Worm (Caenorhabditis elegans) whole organism, L1 larva: ENCODE results near the gene ztf-28.

Experiments used
- ama-1 ChIP-seq: fragments of 150-350 bp; optimal IDR thresholded peaks from 2 replicates; lab custom pipeline; 2014
- blmp-1 ChIP-seq: fragments of 150-350 bp; optimal IDR thresholded peaks from 2 replicates; lab custom pipeline; 2014; ENCODE audit warnings: missing biosample characterization, missing genetic modification characterization
- ceh-82 ChIP-seq, 3 experiments: fragments of 150-350 bp in 1 of 3; sonication (generic microtip) in 2 of 3; optimal IDR thresholded peaks; 2 replicates each; lab custom pipeline; 2014 to 2017; ENCODE audit warnings: missing biosample characterization in 3 of 3, missing genetic modification characterization in 3 of 3
- dpl-1 ChIP-seq, 3 experiments: fragments of 150-350 bp in 2 of 3; sonication (generic microtip) in 1 of 3; optimal IDR thresholded peaks; 2 replicates each; lab custom pipeline; 2014 to 2017; ENCODE audit warnings: missing biosample characterization in 3 of 3, missing genetic modification characterization in 3 of 3, missing genetic modification reagents in 3 of 3
- dsc-1 ChIP-seq: sonication (generic microtip); optimal IDR thresholded peaks from 2 replicates; lab custom pipeline; 2016; ENCODE audit warnings: mild to moderate bottlenecking, missing genetic modification characterization, missing compliant biosample characterization
- efl-1 ChIP-seq, 4 experiments: fragments of 150-350 bp; optimal IDR thresholded peaks in 3 of 4; peaks in 1 of 4; 1 replicate in 1 of 4; 2 replicates in 3 of 4; lab custom pipeline; 2014; ENCODE audit warnings: missing biosample characterization in 2 of 4, missing genetic modification characterization in 2 of 4, missing genetic modification reagents in 2 of 4
- elt-3 ChIP-seq, 6 experiments: fragments of 150-350 bp in 1 of 6; sonication (generic microtip); optimal IDR thresholded peaks; 2 replicates each; lab custom pipeline; 2017 to 2018; ENCODE audit warnings: missing biosample characterization in 6 of 6, missing genetic modification characterization in 6 of 6, inconsistent platforms in 1 of 6
- fkh-4 ChIP-seq: sonication (generic microtip); optimal IDR thresholded peaks from 2 replicates; lab custom pipeline; 2016; ENCODE audit warnings: missing compliant biosample characterization, missing genetic modification characterization, borderline replicate concordance
- fkh-8 ChIP-seq: sonication (generic microtip); optimal IDR thresholded peaks from 2 replicates; lab custom pipeline; 2016; ENCODE audit warnings: mild to moderate bottlenecking, missing genetic modification characterization, missing compliant biosample characterization
- hlh-4 ChIP-seq: sonication (generic microtip); optimal IDR thresholded peaks from 2 replicates; lab custom pipeline; 2016; ENCODE audit warnings: mild to moderate bottlenecking, missing genetic modification characterization, missing compliant biosample characterization
- irx-1 ChIP-seq: sonication (generic microtip); optimal IDR thresholded peaks from 2 replicates; lab custom pipeline; 2016; ENCODE audit warnings: missing genetic modification characterization, missing compliant biosample characterization
- jun-1 ChIP-seq: fragments of 150-350 bp; optimal IDR thresholded peaks from 2 replicates; lab custom pipeline; 2014; ENCODE audit warnings: missing biosample characterization, missing genetic modification reagents, missing genetic modification characterization
- lin-14 ChIP-seq: fragments of 200-800 bp; sonication (Bioruptor generic); optimal IDR thresholded peaks from 2 replicates; lab custom pipeline; 2018; ENCODE audit warnings: mild to moderate bottlenecking, missing genetic modification characterization, moderate library complexity, missing compliant biosample characterization
- lin-15B ChIP-seq: fragments of 150-350 bp; sonication (generic microtip); optimal IDR thresholded peaks from 3 replicates; lab custom pipeline; 2014; ENCODE audit warnings: missing biosample characterization, missing genetic modification characterization
- lsy-2 ChIP-seq, 2 experiments: fragments of 150-350 bp; optimal IDR thresholded peaks; 2 replicates each; lab custom pipeline; 2014; ENCODE audit warnings: missing biosample characterization in 2 of 2, missing genetic modification characterization in 2 of 2
- mep-1 ChIP-seq: fragments of 150-350 bp; optimal IDR thresholded peaks from 2 replicates; lab custom pipeline; 2014; ENCODE audit warnings: missing biosample characterization, missing genetic modification characterization
- nhr-19 ChIP-seq: fragments of 200-800 bp; sonication (Bioruptor generic); conservative IDR thresholded peaks from 2 replicates; pipeline ENCODE4 v1.3.6; 2022; ENCODE audit warnings: missing genetic modification characterization, missing compliant biosample characterization
- nhr-20 ChIP-seq: sonication (generic microtip); optimal IDR thresholded peaks from 2 replicates; lab custom pipeline; 2016; ENCODE audit warnings: mild to moderate bottlenecking, missing genetic modification characterization, missing compliant biosample characterization
- nhr-237 ChIP-seq: fragments of 150-350 bp; optimal IDR thresholded peaks from 2 replicates; lab custom pipeline; 2014; ENCODE audit warnings: missing biosample characterization, missing genetic modification characterization
- nhr-28 ChIP-seq: fragments of 150-350 bp; optimal IDR thresholded peaks from 2 replicates; lab custom pipeline; 2014; ENCODE audit warnings: missing biosample characterization, missing genetic modification characterization
- nhr-47 ChIP-seq: sonication (generic microtip); optimal IDR thresholded peaks from 2 replicates; lab custom pipeline; 2016; ENCODE audit warnings: mild to moderate bottlenecking, missing genetic modification characterization, moderate library complexity, missing compliant biosample characterization
- nhr-71 ChIP-seq: sonication (generic microtip); optimal IDR thresholded peaks from 2 replicates; lab custom pipeline; 2016; ENCODE audit warnings: mild to moderate bottlenecking, missing genetic modification characterization, moderate library complexity, missing compliant biosample characterization
- nhr-76 ChIP-seq: sonication (generic microtip); optimal IDR thresholded peaks from 2 replicates; lab custom pipeline; 2017; ENCODE audit warnings: missing biosample characterization, missing genetic modification characterization
- nhr-84 ChIP-seq: sonication (generic microtip); optimal IDR thresholded peaks from 2 replicates; lab custom pipeline; 2017; ENCODE audit warnings: missing biosample characterization, missing genetic modification characterization
- nhr-85 ChIP-seq: sonication (generic microtip); peaks from one replicate; lab custom pipeline; 2016; ENCODE audit warnings: missing genetic modification characterization, inconsistent platforms, missing compliant biosample characterization
- nhr-90 ChIP-seq: sonication (generic microtip); optimal IDR thresholded peaks from 2 replicates; lab custom pipeline; 2016; ENCODE audit warnings: mild to moderate bottlenecking, missing genetic modification characterization, missing compliant biosample characterization; ENCODE audit not compliant: poor library complexity
- pag-3 ChIP-seq: sonication (generic microtip); optimal IDR thresholded peaks from 2 replicates; lab custom pipeline; 2017; ENCODE audit warnings: missing genetic modification characterization, mild to moderate bottlenecking, missing compliant biosample characterization, antibody characterized with exemption, borderline replicate concordance; ENCODE audit not compliant: insufficient read depth
- rnt-1 ChIP-seq: sonication (generic microtip); optimal IDR thresholded peaks from 2 replicates; lab custom pipeline; 2016; ENCODE audit warnings: mild to moderate bottlenecking, missing genetic modification characterization, moderate library complexity, missing compliant biosample characterization
- skn-1 ChIP-seq: fragments of 150-350 bp; optimal IDR thresholded peaks from 2 replicates; lab custom pipeline; 2014; ENCODE audit warnings: missing biosample characterization, missing genetic modification characterization
- snu-23 ChIP-seq: sonication (generic microtip); optimal IDR thresholded peaks from 2 replicates; lab custom pipeline; 2016; ENCODE audit warnings: missing genetic modification characterization, missing compliant biosample characterization
- sup-37 ChIP-seq: fragments of 200-800 bp; sonication (Bioruptor generic); optimal IDR thresholded peaks from 2 replicates; lab custom pipeline; 2018; ENCODE audit warnings: mild to moderate bottlenecking, missing genetic modification characterization, missing compliant biosample characterization
- swsn-7 ChIP-seq: sonication (generic microtip); optimal IDR thresholded peaks from 2 replicates; lab custom pipeline; 2016; ENCODE audit warnings: missing genetic modification characterization, missing compliant biosample characterization
- tbx-2 ChIP-seq: sonication (generic microtip); optimal IDR thresholded peaks from 2 replicates; lab custom pipeline; 2016; ENCODE audit warnings: missing genetic modification characterization, missing compliant biosample characterization
- tlp-1 ChIP-seq: fragments of 150-350 bp; optimal IDR thresholded peaks from 2 replicates; lab custom pipeline; 2014; ENCODE audit warnings: missing biosample characterization, missing genetic modification characterization
- unc-130 ChIP-seq: fragments of 150-350 bp; optimal IDR thresholded peaks from 2 replicates; lab custom pipeline; 2017; ENCODE audit warnings: missing biosample characterization, missing genetic modification characterization, inconsistent platforms
- unc-62 ChIP-seq: fragments of 150-350 bp; optimal IDR thresholded peaks from 2 replicates; lab custom pipeline; 2014; ENCODE audit warnings: missing biosample characterization, missing genetic modification reagents, missing genetic modification characterization
- unc-86 ChIP-seq: sonication (generic microtip); optimal IDR thresholded peaks from 2 replicates; lab custom pipeline; 2016; ENCODE audit warnings: missing genetic modification characterization, missing compliant biosample characterization
- vab-15 ChIP-seq: sonication (generic microtip); optimal IDR thresholded peaks from 2 replicates; lab custom pipeline; 2017; ENCODE audit warnings: missing genotype, mild to moderate bottlenecking, missing genetic modification characterization, missing compliant biosample characterization
- zag-1 ChIP-seq: fragments of 150-350 bp; optimal IDR thresholded peaks from 2 replicates; lab custom pipeline; 2014; ENCODE audit warnings: missing biosample characterization, missing genetic modification characterization

The ztf-28 gene

DNA sequence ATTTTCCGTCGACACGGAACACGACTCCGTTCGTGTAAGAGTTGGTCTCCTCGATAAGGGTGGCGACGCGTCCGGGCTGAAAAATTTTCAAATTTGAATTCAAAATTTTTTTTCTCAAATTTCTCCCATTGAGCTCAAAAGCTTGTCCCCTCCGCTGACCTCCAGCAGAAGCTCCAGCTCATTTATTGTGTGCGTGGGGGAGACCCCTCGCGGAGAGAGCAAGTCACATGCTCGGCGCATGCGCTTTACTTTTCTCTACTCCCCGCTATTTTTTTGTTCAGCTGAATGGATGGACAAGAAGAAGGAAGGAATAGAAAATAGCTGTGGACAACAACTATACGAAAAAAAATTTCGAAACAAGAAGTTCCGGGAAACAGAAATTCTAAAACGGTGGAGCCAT, 43.0 kb downstream of the ztf-28 start (continued):
- TF ChIP-seq lin-15B (tag; lab: Kevin White, UChicago) (no peak), skn-1 (peak; percentile 53), elt-3 (tag; optimal IDR thresholded peaks at IDR 0.05; lab: Kevin White, UChicago) (no peak), zag-1 (peak; percentile 26), swsn-7 (tag; lab: Kevin White, UChicago) (peak; percentile 61), nhr-76 (tag; lab: Kevin White, UChicago) (no peak), nhr-85 (no peak), nhr-19 (GFP tag; lab: Robert Waterston, UW) (peak; percentile 73), unc-130 (tag; lab: Kevin White, UChicago) (no peak), ama-1 (lab: Kevin White, UChicago) (no peak), unc-62 (GFP tag; lab: Kevin White, UChicago) (no peak), nhr-90 (no peak), hlh-4 (no peak), vab-15 (tag; lab: Kevin White, UChicago) (no peak), nhr-84 (tag; lab: Kevin White, UChicago) (no peak)

DNA sequence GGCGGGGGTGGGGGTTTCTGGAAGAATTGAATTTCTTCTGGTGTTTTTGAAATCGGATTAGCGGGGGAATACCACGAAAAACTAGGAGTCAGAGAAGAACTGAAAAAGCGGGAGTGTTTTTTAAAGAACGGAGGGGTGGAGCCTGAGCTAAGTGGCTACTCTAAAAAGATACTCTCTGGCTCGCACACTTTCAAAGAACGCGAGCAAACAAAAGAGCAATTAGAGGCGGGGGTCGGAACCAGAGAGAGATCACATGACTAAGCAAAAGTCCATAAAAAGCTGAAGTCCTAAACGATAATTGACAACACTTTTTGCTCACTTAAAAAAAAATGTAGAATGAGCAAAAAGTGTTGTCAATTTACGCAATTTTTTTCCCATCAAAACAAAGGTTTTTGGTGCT, 43.9 kb downstream of the ztf-28 start:
- TF ChIP-seq fkh-4 (tag; lab: Kevin White, UChicago) (no peak), lin-14 (GFP tag; lab: Kevin White, UChicago) (peak; percentile 92), nhr-71 (peak; percentile 51), dpl-1 (GFP tag; optimal IDR thresholded peaks at IDR 0.05; lab: Kevin White, UChicago) (peak in 1 of 3 experiments; percentile 7), tlp-1 (tag; lab: Kevin White, UChicago) (no peak), unc-86 (tag; lab: Kevin White, UChicago) (peak; percentile 26), nhr-19 (GFP tag; lab: Robert Waterston, UW) (peak; percentile 26), fkh-8 (tag; lab: Kevin White, UChicago) (peak; percentile 25), pag-3 (tag; lab: Kevin White, UChicago) (no peak), irx-1 (tag; lab: Kevin White, UChicago) (no peak), vab-15 (tag; lab: Kevin White, UChicago) (no peak), lsy-2 (tag; optimal IDR thresholded peaks at IDR 0.05; lab: Kevin White, UChicago) (peak; percentile 9 to 18), nhr-47 (peak; percentile 30), ceh-82 (tag; optimal IDR thresholded peaks at IDR 0.05; lab: Kevin White, UChicago) (peak in 1 of 3 experiments; percentile 8), dsc-1 (peak; percentile 12), rnt-1 (tag; lab: Kevin White, UChicago) (peak; percentile 10), tbx-2 (tag; lab: Kevin White, UChicago) (peak; percentile 47)

DNA sequence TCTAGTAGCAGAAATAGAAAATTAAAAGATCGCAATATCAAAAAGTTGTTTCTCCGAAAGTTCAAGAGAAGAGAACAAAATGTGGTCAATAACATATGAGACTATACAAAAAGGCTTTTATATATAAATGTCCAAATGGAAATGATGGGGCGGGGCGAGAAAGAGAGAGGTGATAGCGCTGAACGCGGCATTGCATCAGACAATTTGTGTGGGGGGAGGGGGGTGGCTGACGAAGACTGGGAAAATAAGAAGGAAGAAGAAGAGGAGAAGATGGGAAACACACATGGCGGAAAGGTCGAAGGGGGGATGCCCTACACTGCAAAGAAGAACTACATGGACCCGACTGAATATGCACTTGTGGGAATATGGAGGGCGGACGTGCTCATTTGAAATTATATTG, 44.9 kb downstream of the ztf-28 start:
- peak; percentile 48 for TF ChIP-seq blmp-1
- TF ChIP-seq rnt-1 (tag; lab: Kevin White, UChicago), result peak; percentile 62
- TF ChIP-seq lsy-2 (tag; optimal IDR thresholded peaks at IDR 0.05; lab: Kevin White, UChicago), result peak in 1 of 2 experiments; percentile 44
- peak; percentile 7 for TF ChIP-seq snu-23
- TF ChIP-seq nhr-237 (tag; lab: Kevin White, UChicago), result no peak
- TF ChIP-seq skn-1, result peak; percentile 23
- TF ChIP-seq efl-1 (optimal IDR thresholded peaks at IDR 0.05; lab: Kevin White, UChicago), result peak; percentile 4 to 17
- TF ChIP-seq efl-1 (GFP tag; optimal IDR thresholded peaks at IDR 0.05 in 1 of 2; lab: Kevin White, UChicago), result no peak
- no peak for TF ChIP-seq nhr-28
- peak; percentile 19 for TF ChIP-seq mep-1
- peak; percentile 1 for TF ChIP-seq nhr-20 (tag; lab: Kevin White, UChicago)
- peak; percentile 72 for TF ChIP-seq nhr-85
- no peak for TF ChIP-seq zag-1
- peak; percentile 31 for TF ChIP-seq nhr-71
- TF ChIP-seq jun-1 (tag; lab: Kevin White, UChicago), result peak; percentile 56
- TF ChIP-seq fkh-8 (tag; lab: Kevin White, UChicago), result peak; percentile 34
- no peak for TF ChIP-seq sup-37 (GFP tag; lab: Kevin White, UChicago)
- peak in 1 of 3 experiments; percentile 42 for TF ChIP-seq ceh-82 (tag; optimal IDR thresholded peaks at IDR 0.05; lab: Kevin White, UChicago)
- peak; percentile 98 for TF ChIP-seq lin-14 (GFP tag; lab: Kevin White, UChicago)
